Worm (Caenorhabditis elegans) whole organism, early embryonic: ENCODE measurements around the gene elmd-1.

Experiments used
- B0310.2 ChIP-seq: sonication (generic microtip); optimal IDR thresholded peaks from 2 replicates; lab custom pipeline; 2016; ENCODE audit warnings: mild to moderate bottlenecking, missing genetic modification characterization, missing compliant biosample characterization
- ama-1 ChIP-seq: fragments of 150-350 bp; optimal IDR thresholded peaks from 2 replicates; lab custom pipeline; 2014
- hmbx-1 ChIP-seq: sonication (generic microtip); optimal IDR thresholded peaks from 2 replicates; lab custom pipeline; 2016; ENCODE audit warnings: mild to moderate bottlenecking, missing genetic modification characterization, missing compliant biosample characterization
- tbx-11 ChIP-seq: fragments of 200-800 bp; sonication (Bioruptor generic); IDR thresholded peaks from 2 replicates; pipeline ENCODE4 v1.3.6; 2022; ENCODE audit warnings: missing genetic modification characterization, missing compliant biosample characterization

- no peak for TF ChIP-seq ama-1 (lab: Kevin White, UChicago)
- no peak for TF ChIP-seq B0310.2 (tag; lab: Kevin White, UChicago)
- TF ChIP-seq tbx-11, result no peak
- no peak for TF ChIP-seq hmbx-1 (tag; lab: Kevin White, UChicago)
These were observed 12.0 kb upstream of the elmd-1 start for ce11 chrIII:3377700-3378099.
